Worm (Caenorhabditis elegans) whole organism, mixed stage, embryonic: ENCODE results near the gene spot-1.

Experiments
- M03D4.4 ChIP-seq: sonication (generic microtip); optimal IDR thresholded peaks from 2 replicates; lab custom pipeline; 2017; ENCODE audit warnings: mild to moderate bottlenecking, missing genetic modification characterization, missing compliant biosample characterization
- elt-3 ChIP-seq: fragments of 150-350 bp; optimal IDR thresholded peaks from 2 replicates; lab custom pipeline; 2014; ENCODE audit warnings: missing biosample characterization, missing genetic modification characterization
- lin-13 ChIP-seq: fragments of 150-350 bp; optimal IDR thresholded peaks from 2 replicates; lab custom pipeline; 2014; ENCODE audit warnings: missing biosample characterization, missing genetic modification characterization
- mls-2 ChIP-seq: sonication (generic microtip); optimal IDR thresholded peaks from 2 replicates; lab custom pipeline; 2016; ENCODE audit warnings: mild to moderate bottlenecking, missing genetic modification characterization, moderate library complexity, missing compliant biosample characterization
- pha-4 ChIP-seq: fragments of 150-350 bp; optimal IDR thresholded peaks from 2 replicates; lab custom pipeline; 2018; ENCODE audit warnings: missing biosample characterization, missing genetic modification reagents, missing genetic modification characterization
- sptf-1 ChIP-seq: sonication (generic microtip); optimal IDR thresholded peaks from 2 replicates; lab custom pipeline; 2017; ENCODE audit warnings: mild to moderate bottlenecking, missing genetic modification characterization, moderate library complexity, missing compliant biosample characterization
- unc-39 ChIP-seq: fragments of 150-350 bp; optimal IDR thresholded peaks from 2 replicates; lab custom pipeline; 2014; ENCODE audit warnings: missing biosample characterization, missing genetic modification characterization
- zip-8 ChIP-seq: fragments of 150-350 bp; optimal IDR thresholded peaks from 2 replicates; lab custom pipeline; 2014; ENCODE audit warnings: missing biosample characterization, missing genetic modification characterization
- ztf-11 ChIP-seq: fragments of 150-350 bp; optimal IDR thresholded peaks from 2 replicates; lab custom pipeline; 2014; ENCODE audit warnings: missing biosample characterization, missing genetic modification characterization

DNA sequence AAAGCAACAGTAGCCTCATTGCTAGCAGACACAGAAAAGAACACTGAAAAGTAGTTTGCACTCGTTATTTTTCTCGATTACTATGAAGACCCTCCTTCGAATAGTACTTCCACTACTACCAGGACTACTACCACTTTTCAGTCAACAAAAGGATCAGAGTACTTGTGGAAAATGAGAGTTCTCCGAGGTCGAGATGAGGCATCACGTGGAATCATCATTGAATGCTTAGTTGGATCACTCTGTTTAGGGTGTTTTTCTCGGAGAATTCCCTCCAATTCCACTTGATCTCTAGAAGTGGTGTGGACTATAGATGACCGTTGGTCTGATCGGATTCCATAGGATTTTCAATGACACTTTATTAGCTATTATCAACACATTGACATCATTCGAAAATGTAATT lies 23.7 kb upstream of the spot-1 start:
- TF ChIP-seq zip-8 (tag; lab: Kevin White, UChicago) (no peak), ztf-11 (tag; lab: Kevin White, UChicago) (no peak), unc-39 (tag; lab: Kevin White, UChicago) (no peak), elt-3 (tag; lab: Kevin White, UChicago) (no peak), pha-4 (tag; lab: Kevin White, UChicago) (no peak), mls-2 (tag; lab: Kevin White, UChicago) (no peak), lin-13 (no peak), sptf-1 (tag; lab: Kevin White, UChicago) (no peak), M03D4.4 (tag; lab: Kevin White, UChicago) (no peak)
